Fruit fly (Drosophila melanogaster) whole organism, wandering third instar larva: ENCODE results near the gene Tsp3A.

Experiments used
- CrebA ChIP-seq: fragments of 200-800 bp; sonication (Bioruptor generic); optimal IDR thresholded peaks from 2 replicates; lab custom pipeline; 2016; ENCODE audit warnings: missing biosample characterization, mild to moderate bottlenecking, missing genetic modification characterization, borderline replicate concordance
- Dfd ChIP-seq: fragments of >200 bp; optimal IDR thresholded peaks from 2 replicates; lab custom pipeline; 2017; ENCODE audit warnings: missing biosample characterization, missing genetic modification characterization
- Dif ChIP-seq: fragments of 200-275, 200-300 bp; sonication (Bioruptor generic); optimal IDR thresholded peaks from 2 replicates; lab custom pipeline; 2018; ENCODE audit warnings: missing biosample characterization, missing genetic modification characterization; ENCODE audit not compliant: partially characterized antibody
- GATAd ChIP-seq: sonication (Bioruptor generic); optimal IDR thresholded peaks from 2 replicates; lab custom pipeline; 2016; ENCODE audit warnings: missing biosample characterization, missing genetic modification characterization
- Hnf4 ChIP-seq: fragments of 200-800 bp; sonication (Bioruptor generic); optimal IDR thresholded peaks from 2 replicates; lab custom pipeline; 2016; ENCODE audit warnings: missing biosample characterization, mild to moderate bottlenecking, missing genetic modification characterization
- Hr78 ChIP-seq: fragments of >200 bp; optimal IDR thresholded peaks from 2 replicates; lab custom pipeline; 2017; ENCODE audit warnings: missing biosample characterization, missing genetic modification characterization
- Hr83 ChIP-seq: fragments of 200-300 bp; sonication (Bioruptor generic); optimal IDR thresholded peaks from 2 replicates; lab custom pipeline; 2016; ENCODE audit warnings: missing biosample characterization, mild to moderate bottlenecking, missing genetic modification characterization, moderate library complexity; ENCODE audit not compliant: poor library complexity, severe bottlenecking
- Jra ChIP-seq: sonication (Bioruptor generic); optimal IDR thresholded peaks from 2 replicates; lab custom pipeline; 2016; ENCODE audit warnings: missing biosample characterization, missing genetic modification characterization
- Myc ChIP-seq: fragments of >200 bp; optimal IDR thresholded peaks from 2 replicates; lab custom pipeline; 2017
- N ChIP-seq: fragments of >200 bp; optimal IDR thresholded peaks from 2 replicates; lab custom pipeline; 2018; ENCODE audit warnings: missing biosample characterization, missing external identifiers, missing genetic modification characterization
- OdsH ChIP-seq: fragments of 200-800 bp; sonication (Bioruptor generic); optimal IDR thresholded peaks from 2 replicates; lab custom pipeline; 2016; ENCODE audit warnings: missing biosample characterization, mild to moderate bottlenecking, missing genetic modification characterization
- Rel ChIP-seq, 2 experiments: fragments of 200-800 bp; sonication (Bioruptor generic) in 1 of 2; optimal IDR thresholded peaks; 2 replicates in 1 of 2; 3 replicates in 1 of 2; lab custom pipeline; 2016 to 2019; ENCODE audit warnings: mild to moderate bottlenecking in 2 of 2, missing biosample characterization in 2 of 2, missing genetic modification characterization in 2 of 2, moderate library complexity in 1 of 2
- Sp1 ChIP-seq: fragments of 200-800 bp; sonication (Bioruptor generic); optimal IDR thresholded peaks from 3 replicates; lab custom pipeline; 2019; ENCODE audit warnings: missing biosample characterization, mild to moderate bottlenecking, missing genetic modification characterization, moderate library complexity
- Vsx2 ChIP-seq: fragments of 200-300, 225-300 bp; sonication (Bioruptor generic); optimal IDR thresholded peaks from 2 replicates; lab custom pipeline; 2018; ENCODE audit warnings: missing biosample characterization, missing genetic modification characterization; ENCODE audit not compliant: partially characterized antibody
- br ChIP-seq: fragments of 200-800 bp; sonication (Bioruptor generic); optimal IDR thresholded peaks from 2 replicates; lab custom pipeline; 2016; ENCODE audit warnings: missing biosample characterization, missing genetic modification characterization
- dl ChIP-seq, 2 experiments: fragments of 175-275, 200-275 bp in 1 of 2; fragments of 200-275 bp in 1 of 2; sonication (Bioruptor generic); optimal IDR thresholded peaks; lab custom pipeline; 2018; ENCODE audit warnings: mild to moderate bottlenecking in 2 of 2, missing biosample characterization in 2 of 2, missing genetic modification characterization in 2 of 2, moderate library complexity in 2 of 2; ENCODE audit not compliant: partially characterized antibody in 2 of 2, insufficient read depth in 1 of 2
- dsf ChIP-seq: sonication (Bioruptor generic); optimal IDR thresholded peaks from 2 replicates; lab custom pipeline; 2016; ENCODE audit warnings: missing biosample characterization, missing genetic modification characterization, borderline replicate concordance
- foxo ChIP-seq, 2 experiments: fragments of 200-800 bp; sonication (Bioruptor generic); optimal IDR thresholded peaks; 2 replicates in 1 of 2; 3 replicates in 1 of 2; lab custom pipeline; 2016 to 2017; ENCODE audit warnings: missing biosample characterization in 2 of 2, missing genetic modification characterization in 2 of 2
- fru ChIP-seq: fragments of 200-800 bp; sonication (Bioruptor generic); optimal IDR thresholded peaks from 3 replicates; lab custom pipeline; 2016; ENCODE audit warnings: missing biosample characterization, mild to moderate bottlenecking, missing genetic modification characterization
- h ChIP-seq: fragments of 200-800 bp; sonication (Bioruptor generic); optimal IDR thresholded peaks from 3 replicates; lab custom pipeline; 2016; ENCODE audit warnings: missing biosample characterization, mild to moderate bottlenecking, missing genetic modification characterization
- jim ChIP-seq: fragments of 175-275, 200-325 bp; sonication (Bioruptor generic); optimal IDR thresholded peaks from 2 replicates; lab custom pipeline; 2016; ENCODE audit warnings: missing biosample characterization, mild to moderate bottlenecking, missing genetic modification characterization
- psq ChIP-seq: fragments of 200-800 bp; sonication (Bioruptor generic); optimal IDR thresholded peaks from 3 replicates; lab custom pipeline; 2017; ENCODE audit warnings: missing biosample characterization, mild to moderate bottlenecking, missing genetic modification characterization, moderate library complexity
- rgr ChIP-seq: fragments of 200-800 bp; sonication (Bioruptor generic); optimal IDR thresholded peaks from 3 replicates; lab custom pipeline; 2016; ENCODE audit warnings: missing biosample characterization, mild to moderate bottlenecking, missing genetic modification characterization
- sv ChIP-seq: fragments of 200-800 bp; sonication (Bioruptor generic); optimal IDR thresholded peaks from 3 replicates; lab custom pipeline; 2016; ENCODE audit warnings: missing biosample characterization, missing genetic modification characterization
- tai ChIP-seq: sonication (Bioruptor generic); optimal IDR thresholded peaks from 2 replicates; lab custom pipeline; 2016; ENCODE audit warnings: missing biosample characterization, missing genetic modification characterization
- usp ChIP-seq: fragments of >200 bp; optimal IDR thresholded peaks from 2 replicates; lab custom pipeline; 2017; ENCODE audit warnings: missing biosample characterization, missing genetic modification characterization

Tsp3A gene

DNA sequence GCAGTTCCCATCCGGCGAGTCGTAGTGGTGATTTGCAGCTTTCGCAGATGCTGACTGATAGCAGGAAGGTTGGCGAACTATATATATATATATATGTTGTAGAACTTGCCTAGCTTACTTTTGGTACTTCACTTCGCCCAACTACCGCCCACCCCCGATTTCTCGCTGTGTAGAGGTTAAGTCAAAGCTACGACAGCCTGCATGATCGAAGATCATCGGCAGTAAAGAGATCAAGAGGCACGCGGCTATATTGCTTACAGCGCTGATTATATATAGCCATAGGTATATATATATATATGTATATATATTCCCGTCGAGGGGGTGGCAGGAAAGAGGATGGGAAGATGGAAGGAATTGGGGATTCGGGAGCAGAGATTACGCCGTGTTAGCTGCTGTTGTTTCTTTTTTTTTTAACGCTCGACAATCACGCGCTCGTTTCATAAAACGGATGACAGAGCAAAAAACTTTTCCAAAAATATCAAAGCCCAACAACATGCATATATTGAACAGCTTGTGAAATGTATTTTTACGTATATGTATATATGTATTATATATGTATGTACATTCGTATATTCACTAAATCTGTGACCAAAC lies 43.1 kb upstream of the Tsp3A start:
- TF ChIP-seq fru (no peak), Rel (GFP tag; optimal IDR thresholded peaks at IDR 0.05; lab: Kevin White, UChicago) (no peak), Rel (tag; optimal IDR thresholded peaks at IDR 0.05; lab: Kevin White, UChicago) (no peak), CrebA (GFP tag; lab: Kevin White, UChicago) (no peak), usp (GFP tag; lab: Kevin White, UChicago) (no peak), sv (GFP tag; lab: Kevin White, UChicago) (no peak), Jra (no peak), psq (GFP tag; lab: Kevin White, UChicago) (no peak)
- TF ChIP-seq, all 38 proteins: peak for 0

DNA sequence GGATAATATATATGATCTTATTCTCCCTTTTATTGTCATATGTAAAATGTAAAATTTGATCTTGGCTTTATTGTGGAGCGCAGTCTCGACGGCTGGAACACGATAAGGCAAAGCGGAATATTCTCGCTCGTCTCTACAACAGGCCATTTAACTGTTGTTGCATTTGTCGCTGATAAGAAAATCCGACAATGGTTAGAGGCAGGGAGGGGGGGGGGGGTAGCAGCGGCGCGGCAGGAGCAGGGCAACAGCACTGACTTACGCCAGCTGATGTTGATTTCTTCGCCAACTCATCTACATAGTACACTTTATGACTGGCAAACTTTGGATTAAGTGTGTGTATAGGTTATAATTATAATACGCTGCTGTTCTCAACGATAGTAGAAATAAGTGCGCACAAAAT lies 42.2 kb upstream of the Tsp3A start:
- no peak for TF ChIP-seq Jra
- peak; percentile 18 for TF ChIP-seq h (GFP tag; lab: Kevin White, UChicago)
- TF ChIP-seq Hnf4 (GFP tag; lab: Kevin White, UChicago): no peak
- no peak for TF ChIP-seq jim (GFP tag; lab: Kevin White, UChicago)
- no peak for TF ChIP-seq usp (GFP tag; lab: Kevin White, UChicago)
- TF ChIP-seq Rel (GFP tag; optimal IDR thresholded peaks at IDR 0.05; lab: Kevin White, UChicago): no peak
- peak; percentile 25 for TF ChIP-seq Rel (tag; optimal IDR thresholded peaks at IDR 0.05; lab: Kevin White, UChicago)
- TF ChIP-seq N (GFP tag; lab: Kevin White, UChicago): no peak
- TF ChIP-seq tai: no peak
- TF ChIP-seq Dfd (GFP tag; lab: Kevin White, UChicago): peak; percentile 62

DNA sequence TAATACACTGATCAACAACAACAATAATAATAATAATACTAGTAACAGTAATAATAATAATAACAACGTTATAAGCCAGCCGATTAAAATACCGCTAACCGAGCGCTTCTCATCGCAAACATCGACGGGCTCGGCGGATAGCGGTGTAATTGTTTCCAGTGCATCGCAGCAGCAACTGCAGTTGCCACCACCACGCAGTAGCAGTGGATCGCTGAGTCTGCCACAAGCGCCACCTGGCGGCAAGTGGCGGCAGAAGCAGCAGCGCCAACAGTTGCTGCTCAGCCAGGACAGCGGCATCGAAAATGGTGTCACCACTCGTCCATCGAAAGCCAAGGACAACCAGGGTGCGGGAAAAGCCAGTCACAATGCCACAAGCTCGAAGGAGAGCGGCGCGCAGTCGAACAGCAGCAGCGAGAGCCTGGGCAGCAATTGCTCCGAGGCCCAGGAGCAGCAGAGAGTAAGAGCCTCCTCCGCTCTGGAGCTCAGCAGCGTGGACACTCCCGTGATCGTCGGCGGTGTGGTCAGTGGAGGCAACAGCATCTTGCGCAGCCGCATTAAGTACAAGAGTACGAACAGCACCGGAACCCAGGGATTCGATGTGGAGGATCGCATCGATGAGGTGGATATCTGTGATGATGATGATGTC lies 40.0 kb upstream of the Tsp3A start:
- TF ChIP-seq Rel (GFP tag; optimal IDR thresholded peaks at IDR 0.05; lab: Kevin White, UChicago): no peak
- no peak for TF ChIP-seq Rel (tag; optimal IDR thresholded peaks at IDR 0.05; lab: Kevin White, UChicago)
- peak in 1 of 2 experiments; percentile 30 for TF ChIP-seq foxo (GFP tag; optimal IDR thresholded peaks at IDR 0.05; lab: Kevin White, UChicago)
- TF ChIP-seq fru: peak; percentile 13

DNA sequence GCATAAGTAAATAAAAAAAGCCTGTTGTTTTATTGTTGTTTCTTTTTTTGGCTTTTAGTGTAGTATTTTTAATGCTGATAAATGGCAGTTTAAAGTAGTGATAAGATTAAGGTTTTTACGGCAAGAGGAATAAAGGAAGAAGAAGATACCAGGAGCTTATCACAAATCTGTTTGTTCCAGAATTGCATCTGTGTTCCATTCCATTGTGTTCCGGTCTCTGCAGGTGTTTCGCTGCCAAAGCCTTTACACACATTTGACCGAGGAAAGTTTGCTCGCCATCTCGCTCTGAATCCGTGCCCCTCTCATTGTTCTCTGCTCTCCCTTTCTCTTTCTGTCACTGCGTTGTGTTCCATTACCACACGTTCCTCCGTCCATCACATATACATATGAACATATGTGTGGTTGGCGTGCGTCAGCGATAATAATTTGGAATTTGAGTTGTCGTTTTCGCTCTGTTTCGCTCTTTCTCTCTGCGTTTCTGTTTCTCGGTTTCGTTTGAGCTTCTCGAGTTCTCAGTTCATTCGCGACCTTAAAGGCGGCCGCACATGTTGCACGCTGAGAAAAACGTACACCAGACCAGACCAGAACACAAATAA lies 38.8 kb upstream of the Tsp3A start:
- TF ChIP-seq br (GFP tag; lab: Kevin White, UChicago): peak; percentile 11
- peak; percentile 13 for TF ChIP-seq Sp1 (GFP tag; lab: Kevin White, UChicago)
- TF ChIP-seq jim (GFP tag; lab: Kevin White, UChicago): no peak
- TF ChIP-seq N (GFP tag; lab: Kevin White, UChicago): no peak
- no peak for TF ChIP-seq rgr (GFP tag; lab: Kevin White, UChicago)
- TF ChIP-seq CrebA (GFP tag; lab: Kevin White, UChicago): peak; percentile 80
- TF ChIP-seq fru: peak; percentile 12
- no peak for TF ChIP-seq OdsH (GFP tag; lab: Kevin White, UChicago)
- no peak for TF ChIP-seq Hnf4 (GFP tag; lab: Kevin White, UChicago)
- no peak for TF ChIP-seq sv (GFP tag; lab: Kevin White, UChicago)
- peak; percentile 82 for TF ChIP-seq Dif (GFP tag; lab: Kevin White, UChicago)
- peak in 1 of 2 experiments; percentile 20 for TF ChIP-seq foxo (GFP tag; optimal IDR thresholded peaks at IDR 0.05; lab: Kevin White, UChicago)
- TF ChIP-seq GATAd (GFP tag; lab: Kevin White, UChicago): no peak
- no peak for TF ChIP-seq Myc
- peak; percentile 10 to 62 for TF ChIP-seq dl (GFP tag; optimal IDR thresholded peaks at IDR 0.05; lab: Kevin White, UChicago; ENCODE audit: insufficient read depth in 1 of 2, partially characterized antibody in 2 of 2)
- TF ChIP-seq Vsx2 (GFP tag; lab: Kevin White, UChicago): peak; percentile 56
- peak; percentile 22 for TF ChIP-seq Hr83 (GFP tag; lab: Kevin White, UChicago)
- peak; percentile 72 for TF ChIP-seq psq (GFP tag; lab: Kevin White, UChicago)
- no peak for TF ChIP-seq Rel (GFP tag; optimal IDR thresholded peaks at IDR 0.05; lab: Kevin White, UChicago)
- peak; percentile 59 for TF ChIP-seq Rel (tag; optimal IDR thresholded peaks at IDR 0.05; lab: Kevin White, UChicago)
- TF ChIP-seq Jra: peak; percentile 72
- TF ChIP-seq h (GFP tag; lab: Kevin White, UChicago): peak; percentile 75

dm6 chrX:2657220-2657619 lies 37.7 kb upstream of the Tsp3A start:
- no peak for TF ChIP-seq Hnf4 (GFP tag; lab: Kevin White, UChicago)
- TF ChIP-seq dsf (GFP tag; lab: Kevin White, UChicago): no peak
- TF ChIP-seq Hr78 (GFP tag; lab: Kevin White, UChicago): no peak
- no peak for TF ChIP-seq usp (GFP tag; lab: Kevin White, UChicago)
